Worm (Caenorhabditis elegans): ENCODE data around the gene zyg-11.

zyg-11 gene

ce11 chrII:7976308-7976707 lies 41.2 kb upstream of the zyg-11 start, which contains the start of gene DH11.5:
Gene DH11.5 (plus strand): TSS chrII:7976608.
- TF ChIP-seq Y48G9A.11 (GFP tag; IDR thresholded peaks at IDR 0.05) (no peak), jun-1 (tag; optimal IDR thresholded peaks at IDR 0.05) (no peak), spr-3 (GFP tag; optimal IDR thresholded peaks at IDR 0.05) (no peak)

ce11 chrII:7977513-7977912 lies 40.0 kb upstream of the zyg-11 start:
- TF ChIP-seq nhr-11 (tag; optimal IDR thresholded peaks at IDR 0.05) (peak; percentile 28), nhr-77 (tag; optimal IDR thresholded peaks at IDR 0.05) (no peak)

- no peak for TF ChIP-seq ZK546.5 (tag; optimal IDR thresholded peaks at IDR 0.05)
- TF ChIP-seq unc-62 (GFP tag; optimal IDR thresholded peaks at IDR 0.05 in 1 of 2) = peak in 1 of 2 experiments; percentile 78
- no peak for TF ChIP-seq unc-62 (tag; optimal IDR thresholded peaks at IDR 0.05)
- no peak for TF ChIP-seq pqm-1 (tag; optimal IDR thresholded peaks at IDR 0.05)
Measured at ce11 chrII:7981084-7981483, 36.4 kb upstream of the zyg-11 start.

ce11 chrII:7983454-7983853 lies 34.0 kb upstream of the zyg-11 start:
- TF ChIP-seq unc-62 (GFP tag; optimal IDR thresholded peaks at IDR 0.05 in 1 of 2) = peak in 1 of 2 experiments; percentile 89
- TF ChIP-seq unc-62 (tag; optimal IDR thresholded peaks at IDR 0.05) = no peak
- TF ChIP-seq nhr-41 (GFP tag; IDR thresholded peaks at IDR 0.05) = no peak
- TF ChIP-seq zip-2 (tag; optimal IDR thresholded peaks at IDR 0.05) = no peak
- TF ChIP-seq Y105C5A.15 (GFP tag; IDR thresholded peaks at IDR 0.05) = no peak
- no peak for TF ChIP-seq lin-15B (tag; optimal IDR thresholded peaks at IDR 0.05)
- no peak for TF ChIP-seq dmd-6 (GFP tag; IDR thresholded peaks at IDR 0.05)
- peak; percentile 77 for TF ChIP-seq aha-1 (tag)

ce11 chrII:7984071-7984470 lies 33.4 kb upstream of the zyg-11 start:
- no peak for TF ChIP-seq ceh-62 (tag; optimal IDR thresholded peaks at IDR 0.05)
- peak; percentile 95 for TF ChIP-seq aha-1 (tag)
- peak; percentile 30 for TF ChIP-seq fkh-10 (GFP tag; optimal IDR thresholded peaks at IDR 0.05)

ce11 chrII:7985029-7985428 lies 32.5 kb upstream of the zyg-11 start:
- TF ChIP-seq lim-7 (GFP tag; IDR thresholded peaks at IDR 0.05) (no peak), unc-62 (GFP tag; optimal IDR thresholded peaks at IDR 0.05 in 1 of 2) (peak in 1 of 2 experiments; percentile 99), unc-62 (tag; optimal IDR thresholded peaks at IDR 0.05) (no peak)

- TF ChIP-seq Y105C5A.15 (GFP tag; IDR thresholded peaks at IDR 0.05) (no peak), aha-1 (tag) (peak; percentile 90), lsy-2 (tag; optimal IDR thresholded peaks at IDR 0.05) (peak in 1 of 2 experiments; percentile 6)
Measured at ce11 chrII:7986928-7987327, 30.6 kb upstream of the zyg-11 start.

- TF ChIP-seq aha-1 (tag) = peak; percentile 2
- peak; percentile 37 for TF ChIP-seq ces-1 (GFP tag; optimal IDR thresholded peaks at IDR 0.05)
- TF ChIP-seq arid-1 (GFP tag; conservative IDR thresholded peaks at IDR 0.05) = no peak
- TF ChIP-seq fkh-10 (GFP tag; optimal IDR thresholded peaks at IDR 0.05) = peak; percentile 79
Measured at ce11 chrII:7990192-7990591, 27.3 kb upstream of the zyg-11 start.

- TF ChIP-seq aly-2 (tag; optimal IDR thresholded peaks at IDR 0.05) = no peak
- no peak for TF ChIP-seq ceh-82 (tag; optimal IDR thresholded peaks at IDR 0.05)
- no peak for TF ChIP-seq lin-15B (tag; optimal IDR thresholded peaks at IDR 0.05)
- no peak for TF ChIP-seq F26F4.8 (GFP tag; conservative IDR thresholded peaks at IDR 0.05)
- TF ChIP-seq zip-2 (tag; optimal IDR thresholded peaks at IDR 0.05) = no peak
- no peak for TF ChIP-seq daf-19 (GFP tag; conservative IDR thresholded peaks at IDR 0.05)
- TF ChIP-seq nhr-77 (tag; optimal IDR thresholded peaks at IDR 0.05) = no peak
- TF ChIP-seq pha-4 (GFP tag; IDR thresholded peaks at IDR 0.05) = no peak
- TF ChIP-seq pha-4 (tag; optimal IDR thresholded peaks at IDR 0.05) = no peak
- TF ChIP-seq nhr-41 (GFP tag; IDR thresholded peaks at IDR 0.05) = no peak
- no peak for TF ChIP-seq hmg-1.1 (GFP tag; IDR thresholded peaks at IDR 0.05)
- TF ChIP-seq duxl-1 (tag; optimal IDR thresholded peaks at IDR 0.05; ENCODE audit: poor library complexity) = no peak
- TF ChIP-seq F49E8.2 (tag; optimal IDR thresholded peaks at IDR 0.05; ENCODE audit: borderline replicate concordance) = no peak
- no peak for TF ChIP-seq tra-1 (GFP tag; IDR thresholded peaks at IDR 0.05)
- TF ChIP-seq hlh-30 (tag; optimal IDR thresholded peaks at IDR 0.05; ENCODE audit: insufficient read depth) = no peak
- TF ChIP-seq R02D3.7 (tag; optimal IDR thresholded peaks at IDR 0.05) = no peak
Measured at ce11 chrII:7991279-7991678, 26.2 kb upstream of the zyg-11 start.
